Worm (Caenorhabditis elegans) whole organism, L3 larva: ENCODE results near the gene F38B7.10.

Experiments
- ama-1 ChIP-seq: fragments of 150-350 bp; optimal IDR thresholded peaks from 2 replicates; lab custom pipeline; 2018
- ceh-28 ChIP-seq: fragments of 150-350 bp; optimal IDR thresholded peaks from 2 replicates; lab custom pipeline; 2014; ENCODE audit warnings: missing biosample characterization, missing genetic modification reagents, missing genetic modification characterization
- egl-27 ChIP-seq: sonication (generic microtip); optimal IDR thresholded peaks from 4 replicates; lab custom pipeline; 2017; ENCODE audit warnings: missing biosample characterization, missing genetic modification reagents, missing genetic modification characterization
- elt-3 ChIP-seq, 3 experiments: fragments of 150-350 bp in 1 of 3; sonication (generic microtip) in 2 of 3; optimal IDR thresholded peaks; 2 replicates in 2 of 3; 4 replicates in 1 of 3; lab custom pipeline; 2014 to 2017; ENCODE audit warnings: missing biosample characterization in 3 of 3, missing genetic modification characterization in 3 of 3
- mdl-1 ChIP-seq: fragments of 150-350 bp; optimal IDR thresholded peaks from 2 replicates; lab custom pipeline; 2014; ENCODE audit warnings: missing biosample characterization, missing genetic modification characterization
- nhr-11 ChIP-seq: fragments of 150-350 bp; optimal IDR thresholded peaks from 2 replicates; lab custom pipeline; 2014; ENCODE audit warnings: missing biosample characterization, missing genetic modification characterization
- nhr-28 ChIP-seq: fragments of 150-350 bp; optimal IDR thresholded peaks from 2 replicates; lab custom pipeline; 2014; ENCODE audit warnings: missing biosample characterization, missing genetic modification characterization
- skn-1 ChIP-seq: fragments of 150-350 bp; optimal IDR thresholded peaks from 2 replicates; lab custom pipeline; 2014; ENCODE audit warnings: missing biosample characterization, missing genetic modification characterization
- snpc-4 ChIP-seq: fragments of 150-350 bp; optimal IDR thresholded peaks from 2 replicates; lab custom pipeline; 2014; ENCODE audit warnings: missing biosample characterization, missing genetic modification characterization
- tbx-2 ChIP-seq: sonication (generic microtip); optimal IDR thresholded peaks from 2 replicates; lab custom pipeline; 2016; ENCODE audit warnings: mild to moderate bottlenecking, missing genetic modification characterization, missing compliant biosample characterization
- unc-39 ChIP-seq: sonication (generic microtip); optimal IDR thresholded peaks from 4 replicates; lab custom pipeline; 2017; ENCODE audit warnings: missing biosample characterization, missing genetic modification characterization
- ztf-11 ChIP-seq: fragments of 150-350 bp; optimal IDR thresholded peaks from 2 replicates; lab custom pipeline; 2014; ENCODE audit warnings: missing biosample characterization, missing genetic modification characterization

DNA sequence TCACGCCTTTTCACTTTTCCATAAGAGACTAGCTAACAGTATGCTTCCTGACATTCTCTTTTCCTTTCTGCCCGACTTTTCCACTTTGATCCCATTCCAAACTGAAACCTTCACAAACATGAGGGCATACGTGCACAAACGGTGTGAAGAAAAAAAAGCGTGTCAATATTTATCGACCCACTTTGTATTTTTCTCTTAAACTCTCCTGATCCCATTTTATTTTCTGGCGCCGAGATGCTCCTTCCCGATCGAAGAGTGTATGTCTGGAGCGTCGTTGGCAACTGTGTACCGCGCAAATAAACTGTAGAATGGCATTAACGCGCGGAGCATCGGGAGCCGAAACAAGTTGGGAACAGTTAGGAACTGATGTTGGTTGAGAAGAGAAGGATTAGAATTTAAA, 15.8 kb upstream of the F38B7.10 start:
- TF ChIP-seq snpc-4 (tag; lab: Kevin White, UChicago) (no peak), ama-1 (lab: Kevin White, UChicago) (no peak), unc-39 (no peak), egl-27 (no peak), skn-1 (tag; lab: Kevin White, UChicago) (no peak), elt-3 (tag; optimal IDR thresholded peaks at IDR 0.05; lab: Kevin White, UChicago) (no peak), nhr-28 (no peak), ztf-11 (tag; lab: Kevin White, UChicago) (no peak), ceh-28 (tag; lab: Kevin White, UChicago) (no peak), nhr-11 (tag; lab: Kevin White, UChicago) (no peak), tbx-2 (tag; lab: Kevin White, UChicago) (no peak), mdl-1 (tag; lab: Kevin White, UChicago) (no peak)
